Fruit fly (Drosophila melanogaster) whole organism, embryonic: ENCODE results near the gene dob.

Experiments
- BtbVII ChIP-seq: fragments of 200-800 bp; sonication (Bioruptor generic); optimal IDR thresholded peaks from 3 replicates; lab custom pipeline; 2017; ENCODE audit warnings: missing biosample characterization, mild to moderate bottlenecking, missing genetic modification characterization
- C15 ChIP-seq: fragments of 200-800 bp; sonication (Bioruptor generic); IDR thresholded peaks from 3 replicates; pipeline ENCODE4 v1.3.6; 2022; ENCODE audit warnings: missing biosample characterization, missing genetic modification characterization
- CG10147 ChIP-seq: fragments of 200-800 bp; sonication (Bioruptor generic); optimal IDR thresholded peaks from 2 replicates; lab custom pipeline; 2019; ENCODE audit warnings: missing biosample characterization, mild to moderate bottlenecking, missing genetic modification characterization, moderate library complexity
- CG10654 ChIP-seq: fragments of 200-800 bp; sonication (Bioruptor generic); optimal IDR thresholded peaks from 2 replicates; lab custom pipeline; 2016; ENCODE audit warnings: missing biosample characterization, missing genetic modification characterization
- CG11723 ChIP-seq: fragments of 200-800 bp; sonication (Bioruptor generic); optimal IDR thresholded peaks from 2 replicates; lab custom pipeline; 2017; ENCODE audit warnings: missing biosample characterization, mild to moderate bottlenecking, missing genetic modification characterization
- CG1233 ChIP-seq: fragments of 200-800 bp; sonication (Bioruptor generic); optimal IDR thresholded peaks from 4 replicates; lab custom pipeline; 2018; ENCODE audit warnings: missing biosample characterization, mild to moderate bottlenecking, missing genetic modification characterization
- CG14050 ChIP-seq: fragments of 200-800 bp; sonication (Bioruptor generic); IDR thresholded peaks from 3 replicates; pipeline ENCODE4 v1.3.6; 2022; ENCODE audit warnings: missing biosample characterization, missing genetic modification characterization
- CG14441 ChIP-seq: fragments of 200-800 bp; sonication (Bioruptor generic); IDR thresholded peaks from 2 replicates; pipeline ENCODE4 v1.3.6; 2022; ENCODE audit warnings: missing biosample characterization, missing genetic modification characterization
- CG14860 ChIP-seq: fragments of 200-800 bp; sonication (Bioruptor generic); IDR thresholded peaks from 3 replicates; pipeline ENCODE4 v1.3.6; 2022; ENCODE audit warnings: missing biosample characterization, missing genetic modification characterization; ENCODE audit not compliant: partially characterized antibody
- CG14965 ChIP-seq: fragments of 200-800 bp; sonication (Bioruptor generic); optimal IDR thresholded peaks from 2 replicates; lab custom pipeline; 2016; ENCODE audit warnings: missing biosample characterization, missing genetic modification characterization, borderline replicate concordance
- CG15696 ChIP-seq: fragments of 200-800 bp; sonication (Bioruptor generic); optimal IDR thresholded peaks from 2 replicates; lab custom pipeline; 2019; ENCODE audit warnings: missing biosample characterization, mild to moderate bottlenecking, missing genetic modification characterization, moderate library complexity
- CG1602 ChIP-seq: fragments of 200-800 bp; sonication (Bioruptor generic); optimal IDR thresholded peaks from 3 replicates; lab custom pipeline; 2016; ENCODE audit warnings: missing biosample characterization, missing genetic modification characterization
- CG18011 ChIP-seq: fragments of 200-800 bp; sonication (Bioruptor generic); optimal IDR thresholded peaks from 2 replicates; lab custom pipeline; 2017; ENCODE audit warnings: missing biosample characterization, missing genetic modification characterization, mild to moderate bottlenecking, moderate library complexity, missing genotype
- CG2120 ChIP-seq: fragments of 200-800 bp; sonication (Bioruptor generic); optimal IDR thresholded peaks from 3 replicates; lab custom pipeline; 2016; ENCODE audit warnings: missing biosample characterization, missing genetic modification characterization
- CG2889 ChIP-seq: fragments of 200-800 bp; sonication (Bioruptor generic); IDR thresholded peaks from 3 replicates; pipeline ENCODE4 v1.3.6; 2022; ENCODE audit warnings: missing biosample characterization, missing genetic modification characterization
- CG3163 ChIP-seq: fragments of 200-800 bp; sonication (Bioruptor generic); optimal IDR thresholded peaks from 3 replicates; lab custom pipeline; 2016; ENCODE audit warnings: missing biosample characterization, missing genetic modification characterization
- CG3407 ChIP-seq: fragments of 200-800 bp; sonication (Bioruptor generic); optimal IDR thresholded peaks from 2 replicates; lab custom pipeline; 2018; ENCODE audit warnings: missing biosample characterization, mild to moderate bottlenecking, missing genetic modification characterization
- CG5245 ChIP-seq: fragments of 200-800 bp; sonication (Bioruptor generic); optimal IDR thresholded peaks from 3 replicates; lab custom pipeline; 2016; ENCODE audit warnings: missing biosample characterization, missing genetic modification characterization
- CG6175 ChIP-seq: fragments of 200-800 bp; sonication (Bioruptor generic); IDR thresholded peaks from 3 replicates; pipeline ENCODE4 v1.3.6; 2022; ENCODE audit warnings: missing biosample characterization, missing genetic modification characterization
- CG6272 ChIP-seq: fragments of 200-800 bp; sonication (Bioruptor generic); IDR thresholded peaks from 2 replicates; pipeline ENCODE4 v1.3.6; 2022; ENCODE audit warnings: missing biosample characterization, missing genetic modification characterization
- CG6854 ChIP-seq: fragments of 200-800 bp; sonication (Bioruptor generic); optimal IDR thresholded peaks from 3 replicates; lab custom pipeline; 2017; ENCODE audit warnings: missing biosample characterization, mild to moderate bottlenecking, missing genetic modification characterization
- CG7987 ChIP-seq: fragments of 200-800 bp; sonication (Bioruptor generic); optimal IDR thresholded peaks from 2 replicates; lab custom pipeline; 2018; ENCODE audit warnings: missing biosample characterization, mild to moderate bottlenecking, missing genetic modification characterization, moderate library complexity
- E2f2 ChIP-seq: fragments of 200-800 bp; sonication (Bioruptor generic); IDR thresholded peaks from 2 replicates; pipeline ENCODE4 v1.3.6; 2022; ENCODE audit warnings: missing biosample characterization, missing genetic modification characterization
- HHEX ChIP-seq: fragments of 200-800 bp; sonication (Bioruptor generic); optimal IDR thresholded peaks from 3 replicates; lab custom pipeline; 2017; ENCODE audit warnings: missing biosample characterization, mild to moderate bottlenecking, missing genetic modification characterization, missing genetic modification reagents
- Hr3 ChIP-seq: fragments of 200-800 bp; sonication (Bioruptor generic); optimal IDR thresholded peaks from 3 replicates; lab custom pipeline; 2016; ENCODE audit warnings: missing biosample characterization, missing genetic modification characterization
- Lpt ChIP-seq: fragments of >200 bp; optimal IDR thresholded peaks from 2 replicates; lab custom pipeline; 2018; ENCODE audit warnings: missing biosample characterization, missing genetic modification characterization
- Mad ChIP-seq: fragments of 200-800 bp; sonication (Bioruptor generic); optimal IDR thresholded peaks from 2 replicates; lab custom pipeline; 2016; ENCODE audit warnings: missing biosample characterization, missing genetic modification characterization
- Nf-YB ChIP-seq: fragments of 200-800 bp; sonication (Bioruptor generic); optimal IDR thresholded peaks from 3 replicates; lab custom pipeline; 2019; ENCODE audit warnings: missing biosample characterization, mild to moderate bottlenecking, missing genetic modification characterization, moderate library complexity
- PHDP ChIP-seq: fragments of 200-800 bp; sonication (Bioruptor generic); optimal IDR thresholded peaks from 3 replicates; lab custom pipeline; 2018; ENCODE audit warnings: missing biosample characterization, mild to moderate bottlenecking, missing genetic modification characterization, moderate library complexity
- Rfx ChIP-seq: fragments of 200-800 bp; sonication (Bioruptor generic); IDR thresholded peaks from 2 replicates; pipeline ENCODE4 v1.3.6; 2022; ENCODE audit warnings: missing biosample characterization, missing genetic modification characterization
- Rx ChIP-seq: fragments of 200-800 bp; sonication (Bioruptor generic); IDR thresholded peaks from 2 replicates; pipeline ENCODE4 v1.3.6; 2022; ENCODE audit warnings: missing biosample characterization, missing genetic modification characterization
- TFAM ChIP-seq: fragments of 200-800 bp; sonication (Bioruptor generic); optimal IDR thresholded peaks from 2 replicates; lab custom pipeline; 2017; ENCODE audit warnings: missing biosample characterization, missing genetic modification characterization, inconsistent platforms
- YL-1 ChIP-seq: fragments of 200-800 bp; sonication (Bioruptor generic); optimal IDR thresholded peaks from 3 replicates; lab custom pipeline; 2017; ENCODE audit warnings: missing biosample characterization, mild to moderate bottlenecking, missing genetic modification characterization
- abd-A ChIP-seq: fragments of 200-800 bp; sonication (Bioruptor generic); optimal IDR thresholded peaks from 3 replicates; lab custom pipeline; 2019; ENCODE audit warnings: missing biosample characterization, mild to moderate bottlenecking, missing genetic modification characterization, moderate library complexity
- ara ChIP-seq: fragments of 200-800 bp; sonication (Bioruptor generic); IDR thresholded peaks from 2 replicates; pipeline ENCODE4 v1.3.6; 2022; ENCODE audit warnings: missing biosample characterization, missing genetic modification characterization
- cas ChIP-seq: fragments of 200-800 bp; sonication (Bioruptor generic); IDR thresholded peaks from 2 replicates; pipeline ENCODE4 v1.3.6; 2022; ENCODE audit warnings: missing biosample characterization, missing genetic modification characterization
- chinmo ChIP-seq: fragments of 200-800 bp; sonication (Bioruptor generic); IDR thresholded peaks from 4 replicates; pipeline ENCODE4 v1.3.6; 2022; ENCODE audit warnings: missing biosample characterization, missing genetic modification characterization; ENCODE audit not compliant: partially characterized antibody
- gt ChIP-seq: fragments of 200-800 bp; sonication (Bioruptor generic); IDR thresholded peaks from 2 replicates; pipeline ENCODE4 v1.3.6; 2022; ENCODE audit warnings: missing biosample characterization, missing genetic modification characterization
- hth ChIP-seq: fragments of >200 bp; optimal IDR thresholded peaks from 2 replicates; lab custom pipeline; 2017; ENCODE audit warnings: inconsistent platforms
- inv ChIP-seq: fragments of 200-800 bp; sonication (Bioruptor generic); IDR thresholded peaks from 2 replicates; pipeline ENCODE4 v1.3.6; 2022; ENCODE audit warnings: missing biosample characterization, missing genetic modification characterization; ENCODE audit not compliant: partially characterized antibody
- maf-S ChIP-seq: fragments of 200-800 bp; sonication (Bioruptor generic); optimal IDR thresholded peaks from 2 replicates; lab custom pipeline; 2016; ENCODE audit warnings: missing biosample characterization, missing genetic modification characterization
- nom ChIP-seq: fragments of 200-800 bp; sonication (Bioruptor generic); optimal IDR thresholded peaks from 2 replicates; lab custom pipeline; 2017; ENCODE audit warnings: missing biosample characterization, missing genetic modification characterization, mild to moderate bottlenecking, moderate library complexity, missing genetic modification reagents
- org-1 ChIP-seq: fragments of 200-800 bp; sonication (Bioruptor generic); optimal IDR thresholded peaks from 2 replicates; lab custom pipeline; 2017; ENCODE audit warnings: missing biosample characterization, missing genetic modification characterization
- pita ChIP-seq: fragments of 200-800 bp; sonication (Bioruptor generic); optimal IDR thresholded peaks from 2 replicates; lab custom pipeline; 2017; ENCODE audit warnings: missing biosample characterization, mild to moderate bottlenecking, missing genetic modification characterization
- psq ChIP-seq: fragments of 200-800 bp; sonication (Bioruptor generic); optimal IDR thresholded peaks from 2 replicates; lab custom pipeline; 2017; ENCODE audit warnings: missing biosample characterization, missing genetic modification characterization
- salm ChIP-seq: fragments of 200-800 bp; sonication (Bioruptor generic); optimal IDR thresholded peaks from 2 replicates; lab custom pipeline; 2018; ENCODE audit warnings: missing biosample characterization, mild to moderate bottlenecking, missing genetic modification characterization
- sd ChIP-seq: fragments of 200-800 bp; sonication (Bioruptor generic); optimal IDR thresholded peaks from 3 replicates; lab custom pipeline; 2018; ENCODE audit warnings: missing biosample characterization, mild to moderate bottlenecking, missing genetic modification characterization, moderate library complexity
- slou ChIP-seq: fragments of 200-800 bp; sonication (Bioruptor generic); optimal IDR thresholded peaks from 3 replicates; lab custom pipeline; 2016; ENCODE audit warnings: missing biosample characterization, missing genetic modification characterization
- stc ChIP-seq: fragments of 200-800 bp; sonication (Bioruptor generic); IDR thresholded peaks from 2 replicates; pipeline ENCODE4 v1.3.6; 2022; ENCODE audit warnings: missing biosample characterization, missing genetic modification characterization
- sug ChIP-seq: fragments of 200-800 bp; optimal IDR thresholded peaks from 2 replicates; lab custom pipeline; 2019; ENCODE audit warnings: missing biosample characterization, mild to moderate bottlenecking, missing genetic modification characterization, moderate library complexity
- toy ChIP-seq: fragments of 200-800 bp; sonication (Bioruptor generic); IDR thresholded peaks from 2 replicates; pipeline ENCODE4 v1.3.6; 2022; ENCODE audit warnings: missing biosample characterization, missing genetic modification characterization
- vvl ChIP-seq: fragments of 200-800 bp; sonication (Bioruptor generic); IDR thresholded peaks from 2 replicates; pipeline ENCODE4 v1.3.6; 2022; ENCODE audit warnings: missing biosample characterization, missing genetic modification characterization

Gene dob

DNA sequence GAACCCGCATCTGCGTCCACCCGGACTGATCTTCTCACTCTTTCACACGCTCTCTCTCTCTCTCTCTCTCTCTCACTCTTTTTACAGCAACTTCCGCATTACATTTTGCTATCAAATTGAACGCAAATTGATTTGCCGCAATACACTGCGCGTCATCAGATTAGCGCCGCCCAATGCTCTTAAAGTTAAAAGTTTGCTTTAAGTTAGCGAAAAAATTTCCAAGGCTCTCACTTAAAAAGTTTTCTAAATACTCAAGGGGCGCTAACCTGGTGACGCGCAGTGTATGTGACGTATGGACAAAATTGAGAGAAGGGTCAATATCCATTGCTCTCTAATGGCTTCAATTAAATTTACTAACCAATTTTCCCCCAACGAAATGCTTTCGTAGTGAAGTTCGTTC lies 44.6 kb upstream of the dob start (continued):
- TF ChIP-seq salm = peak; percentile 65
- TF ChIP-seq Nf-YB (GFP tag; lab: Kevin White, UChicago) = peak; percentile 68
- TF ChIP-seq CG2889 (GFP tag; lab: Robert Waterston, UW) = peak; percentile 85
- TF ChIP-seq ara (GFP tag; lab: Robert Waterston, UW) = peak; percentile 67
- TF ChIP-seq org-1 (GFP tag; lab: Kevin White, UChicago) = peak; percentile 77
- TF ChIP-seq CG14965 (GFP tag; lab: Kevin White, UChicago) = peak; percentile 64
- peak; percentile 79 for TF ChIP-seq BtbVII (GFP tag; lab: Kevin White, UChicago)
- peak; percentile 53 for TF ChIP-seq CG7987 (GFP tag; lab: Kevin White, UChicago)
- peak; percentile 20 for TF ChIP-seq YL-1
- TF ChIP-seq chinmo = no peak
- peak; percentile 64 for TF ChIP-seq E2f2
- peak; percentile 85 for TF ChIP-seq CG5245
- TF ChIP-seq nom (GFP tag; lab: Kevin White, UChicago) = no peak
- TF ChIP-seq pita (GFP tag; lab: Kevin White, UChicago) = no peak
- peak; percentile 81 for TF ChIP-seq Hr3 (GFP tag; lab: Kevin White, UChicago)
- peak; percentile 80 for TF ChIP-seq Mad (GFP tag; lab: Kevin White, UChicago)
- TF ChIP-seq CG3407 (GFP tag; lab: Kevin White, UChicago) = peak; percentile 73
- peak; percentile 71 for TF ChIP-seq CG10147 (GFP tag; lab: Kevin White, UChicago)
- TF ChIP-seq CG2120 = peak; percentile 87
- peak; percentile 72 for TF ChIP-seq CG15696 (tag; lab: Kevin White, UChicago)
- TF ChIP-seq CG10654 (GFP tag; lab: Kevin White, UChicago) = peak; percentile 75
- TF ChIP-seq CG6854 (GFP tag; lab: Kevin White, UChicago) = peak; percentile 67
- peak; percentile 75 for TF ChIP-seq CG3163 (GFP tag; lab: Kevin White, UChicago)
- peak; percentile 85 for TF ChIP-seq stc (GFP tag; lab: Robert Waterston, UW)
- peak; percentile 76 for TF ChIP-seq CG14441 (GFP tag; lab: Robert Waterston, UW)
- peak; percentile 82 for TF ChIP-seq vvl (GFP tag; lab: Robert Waterston, UW)
- TF ChIP-seq slou = peak; percentile 65
- TF ChIP-seq PHDP (tag; lab: Kevin White, UChicago) = peak; percentile 88
- TF ChIP-seq CG14050 (GFP tag; lab: Robert Waterston, UW) = peak; percentile 76
- TF ChIP-seq cas = no peak
- peak; percentile 77 for TF ChIP-seq maf-S (GFP tag; lab: Kevin White, UChicago)
- TF ChIP-seq CG1602 (GFP tag; lab: Kevin White, UChicago) = peak; percentile 79
- TF ChIP-seq CG11723 (GFP tag; lab: Kevin White, UChicago) = peak; percentile 56
- peak; percentile 15 for TF ChIP-seq psq (GFP tag; lab: Kevin White, UChicago)
- TF ChIP-seq C15 (GFP tag; lab: Robert Waterston, UW) = peak; percentile 38; the same call in 1 of the 3 replicates
- TF ChIP-seq HHEX (GFP tag; lab: Kevin White, UChicago) = peak; percentile 86
- TF ChIP-seq CG6175 (GFP tag; lab: Robert Waterston, UW) = peak; percentile 62; the same call in 2 of the 3 replicates
- TF ChIP-seq TFAM (GFP tag; lab: Kevin White, UChicago) = peak; percentile 15
- TF ChIP-seq abd-A = no peak
- TF ChIP-seq toy (GFP tag; lab: Robert Waterston, UW) = no peak
- TF ChIP-seq inv (GFP tag; lab: Robert Waterston, UW) = no peak
- TF ChIP-seq Rfx (GFP tag; lab: Robert Waterston, UW) = peak; percentile 85
- TF ChIP-seq CG6272 (GFP tag; lab: Robert Waterston, UW) = peak; percentile 56; the same call in 1 of the 2 replicates
- peak; percentile 80 for TF ChIP-seq sug
- TF ChIP-seq hth (lab: Kevin White, UChicago) = no peak
- TF ChIP-seq CG14860 (GFP tag; lab: Robert Waterston, UW) = no peak
- TF ChIP-seq gt (GFP tag; lab: Robert Waterston, UW) = peak; percentile 63
- TF ChIP-seq Lpt (GFP tag; lab: Kevin White, UChicago) = no peak
- peak; percentile 69 for TF ChIP-seq Rx (GFP tag; lab: Robert Waterston, UW)
- peak; percentile 76 for TF ChIP-seq sd (tag; lab: Kevin White, UChicago)
- TF ChIP-seq CG1233 (GFP tag; lab: Kevin White, UChicago) = peak; percentile 83
- peak; percentile 64 for TF ChIP-seq CG18011 (GFP tag; lab: Kevin White, UChicago)
